Fruit fly (Drosophila melanogaster) whole organism, embryonic: ENCODE results near the gene CG14868.

ENCODE experiments used
- Ada2b ChIP-seq: fragments of 200-800 bp; sonication (Bioruptor generic); IDR thresholded peaks from 2 replicates; pipeline ENCODE4 v1.3.6; 2022; ENCODE audit warnings: missing biosample characterization, missing genetic modification characterization
- Awh ChIP-seq: fragments of 200-800 bp; sonication (Bioruptor generic); IDR thresholded peaks from 2 replicates; pipeline ENCODE4, ENCODE4 v1.3.6; 2022; ENCODE audit warnings: missing biosample characterization, missing genetic modification characterization
- Bteb2 ChIP-seq: fragments of 200-800 bp; sonication (Bioruptor generic); optimal IDR thresholded peaks from 2 replicates; lab custom pipeline; 2016; ENCODE audit warnings: missing biosample characterization, missing genetic modification characterization
- CG10565 ChIP-seq: fragments of 200-800 bp; sonication (Bioruptor generic); optimal IDR thresholded peaks from 3 replicates; lab custom pipeline; 2016; ENCODE audit warnings: missing biosample characterization, mild to moderate bottlenecking, missing genetic modification characterization
- CG12155 ChIP-seq: fragments of 200-800 bp; sonication (Bioruptor generic); optimal IDR thresholded peaks from 3 replicates; lab custom pipeline; 2016; ENCODE audit warnings: missing biosample characterization, missing genetic modification characterization
- CG16813 ChIP-seq: fragments of 200-800 bp; sonication (Bioruptor generic); IDR thresholded peaks from 3 replicates; pipeline ENCODE4 v1.3.6; 2022; ENCODE audit warnings: missing biosample characterization, missing genetic modification characterization; ENCODE audit not compliant: partially characterized antibody
- CG17385 ChIP-seq: fragments of 200-800 bp; sonication (Bioruptor generic); optimal IDR thresholded peaks from 3 replicates; lab custom pipeline; 2018; ENCODE audit warnings: missing biosample characterization, mild to moderate bottlenecking, missing genetic modification characterization
- CG17912 ChIP-seq: fragments of 200-800 bp; sonication (Bioruptor generic); optimal IDR thresholded peaks from 2 replicates; lab custom pipeline; 2018; ENCODE audit warnings: missing biosample characterization, mild to moderate bottlenecking, missing genetic modification characterization
- CG2678 ChIP-seq: fragments of 200-800 bp; sonication (Bioruptor generic); optimal IDR thresholded peaks from 3 replicates; lab custom pipeline; 2019; ENCODE audit warnings: missing biosample characterization, mild to moderate bottlenecking, missing genetic modification characterization, moderate library complexity
- CG30403 ChIP-seq: fragments of 200-800 bp; sonication (Bioruptor generic); optimal IDR thresholded peaks from 3 replicates; lab custom pipeline; 2016; ENCODE audit warnings: missing biosample characterization, missing genetic modification characterization
- CG32532 ChIP-seq: fragments of 200-800 bp; sonication (Bioruptor generic); IDR thresholded peaks from 2 replicates; pipeline ENCODE4 v1.3.6; 2022; ENCODE audit warnings: missing biosample characterization, missing genetic modification characterization
- CG32767 ChIP-seq: fragments of 200-800 bp; sonication (Bioruptor generic); IDR thresholded peaks from 2 replicates; pipeline ENCODE4 v1.3.6; 2022; ENCODE audit warnings: missing biosample characterization, missing genetic modification characterization
- CG4730 ChIP-seq: fragments of 200-800 bp; sonication (Bioruptor generic); IDR thresholded peaks from 2 replicates; pipeline ENCODE4 v1.3.6; 2022; ENCODE audit warnings: missing biosample characterization, missing genetic modification characterization
- CG4820 ChIP-seq: fragments of 200-800 bp; sonication (Bioruptor generic); optimal IDR thresholded peaks from 3 replicates; lab custom pipeline; 2016; ENCODE audit warnings: missing biosample characterization, missing genetic modification characterization
- CG5953 ChIP-seq: fragments of 200-800 bp; sonication (Bioruptor generic); IDR thresholded peaks from 2 replicates; pipeline ENCODE4 v1.3.6; 2022; ENCODE audit warnings: missing biosample characterization, missing genetic modification characterization
- CG7372 ChIP-seq: fragments of 200-800 bp; sonication (Bioruptor generic); IDR thresholded peaks from 2 replicates; pipeline ENCODE4 v1.3.6; 2022; ENCODE audit warnings: missing biosample characterization, missing genetic modification characterization
- CG8089 ChIP-seq: fragments of 200-800 bp; sonication (Bioruptor generic); optimal IDR thresholded peaks from 3 replicates; lab custom pipeline; 2016; ENCODE audit warnings: missing biosample characterization, missing genetic modification characterization
- CG8359 ChIP-seq: fragments of 200-800 bp; sonication (Bioruptor generic); optimal IDR thresholded peaks from 2 replicates; lab custom pipeline; 2017; ENCODE audit warnings: missing biosample characterization, mild to moderate bottlenecking, missing genetic modification characterization, borderline replicate concordance
- CG8765 ChIP-seq: fragments of 200-800 bp; sonication (Bioruptor generic); IDR thresholded peaks from 2 replicates; pipeline ENCODE4 v1.3.6; 2022; ENCODE audit warnings: missing biosample characterization, missing genetic modification characterization
- CG9437 ChIP-seq: fragments of 200-800 bp; sonication (Bioruptor generic); optimal IDR thresholded peaks from 2 replicates; lab custom pipeline; 2018; ENCODE audit warnings: missing biosample characterization, mild to moderate bottlenecking, missing genetic modification characterization
- Dip2 ChIP-seq: fragments of 200-800 bp; sonication (Bioruptor generic); IDR thresholded peaks from 2 replicates; pipeline ENCODE4 v1.3.6; 2022; ENCODE audit warnings: missing biosample characterization, missing genetic modification characterization
- Doc3 ChIP-seq: fragments of 200-800 bp; sonication (Bioruptor generic); IDR thresholded peaks from 3 replicates; pipeline ENCODE4 v1.3.6; 2022; ENCODE audit warnings: missing biosample characterization, missing genetic modification characterization; ENCODE audit not compliant: partially characterized antibody
- E2f1 ChIP-seq: fragments of 200-800 bp; sonication (Bioruptor generic); IDR thresholded peaks from 2 replicates; pipeline ENCODE4 v1.3.6; 2022; ENCODE audit warnings: missing biosample characterization, missing genetic modification characterization
- GATAe ChIP-seq: fragments of 200-800 bp; sonication (Bioruptor generic); conservative IDR thresholded peaks from 2 replicates; pipeline ENCODE4 v1.3.6; 2022; ENCODE audit warnings: missing biosample characterization, missing genetic modification characterization
- H2.0 ChIP-seq: fragments of 200-800 bp; sonication (Bioruptor generic); IDR thresholded peaks from 2 replicates; pipeline ENCODE4 v1.3.6; 2022; ENCODE audit warnings: missing biosample characterization, missing genetic modification characterization
- Jarid2 ChIP-seq: fragments of 200-800 bp; sonication (Bioruptor generic); optimal IDR thresholded peaks from 3 replicates; lab custom pipeline; 2017; ENCODE audit warnings: mild to moderate bottlenecking, missing biosample characterization, missing genetic modification reagents, missing genetic modification characterization
- MTF-1 ChIP-seq: fragments of 200-800 bp; sonication (Bioruptor generic); optimal IDR thresholded peaks from 2 replicates; lab custom pipeline; 2018; ENCODE audit warnings: missing biosample characterization, mild to moderate bottlenecking, missing genetic modification characterization, borderline replicate concordance
- Meics ChIP-seq: fragments of 200-800 bp; sonication (Bioruptor generic); optimal IDR thresholded peaks from 2 replicates; lab custom pipeline; 2017; ENCODE audit warnings: missing biosample characterization, mild to moderate bottlenecking, missing genetic modification characterization
- Optix ChIP-seq: fragments of 200-800 bp; sonication (Bioruptor generic); IDR thresholded peaks from 3 replicates; pipeline ENCODE4 v1.3.6; 2022; ENCODE audit warnings: missing biosample characterization, missing genetic modification characterization
- Ptx1 ChIP-seq: fragments of 200-800 bp; sonication (Bioruptor generic); IDR thresholded peaks from 2 replicates; pipeline ENCODE4 v1.3.6; 2022; ENCODE audit warnings: missing biosample characterization, missing genetic modification characterization
- Usf ChIP-seq: fragments of 200-800 bp; sonication (Bioruptor generic); optimal IDR thresholded peaks from 2 replicates; lab custom pipeline; 2017; ENCODE audit warnings: missing genotype, missing biosample characterization, missing genetic modification characterization
- Xbp1 ChIP-seq: fragments of 200-800 bp; sonication (Bioruptor generic); optimal IDR thresholded peaks from 3 replicates; lab custom pipeline; 2016; ENCODE audit warnings: missing biosample characterization, mild to moderate bottlenecking, missing genetic modification characterization
- aop ChIP-seq: fragments of 200-800 bp; sonication (Bioruptor generic); IDR thresholded peaks from 2 replicates; pipeline ENCODE4 v1.3.6; 2022; ENCODE audit warnings: missing biosample characterization, missing genetic modification characterization
- ara ChIP-seq: fragments of 200-800 bp; sonication (Bioruptor generic); IDR thresholded peaks from 2 replicates; pipeline ENCODE4 v1.3.6; 2022; ENCODE audit warnings: missing biosample characterization, missing genetic modification characterization
- cg ChIP-seq: fragments of 200-800 bp; sonication (Bioruptor generic); optimal IDR thresholded peaks from 3 replicates; lab custom pipeline; 2019; ENCODE audit warnings: missing biosample characterization, mild to moderate bottlenecking, missing genetic modification characterization, moderate library complexity
- chn ChIP-seq: fragments of 200-800 bp; sonication (Bioruptor generic); optimal IDR thresholded peaks from 2 replicates; lab custom pipeline; 2016; ENCODE audit warnings: missing biosample characterization, missing genetic modification characterization
- emc ChIP-seq: fragments of 200-800 bp; sonication (Bioruptor generic); optimal IDR thresholded peaks from 2 replicates; lab custom pipeline; 2016; ENCODE audit warnings: missing biosample characterization, missing genetic modification characterization
- esg ChIP-seq: fragments of 200-800 bp; sonication (Bioruptor generic); conservative IDR thresholded peaks from 2 replicates; pipeline ENCODE4 v1.3.6; 2022; ENCODE audit warnings: missing biosample characterization, missing genetic modification characterization
- eve ChIP-seq, 2 experiments: fragments of >200 bp; optimal IDR thresholded peaks; 2 replicates each; lab custom pipeline; 2017; ENCODE audit warnings: missing biosample characterization in 2 of 2, missing genetic modification characterization in 2 of 2
- fu2 ChIP-seq: fragments of 200-800 bp; sonication (Bioruptor generic); optimal IDR thresholded peaks from 2 replicates; lab custom pipeline; 2016; ENCODE audit warnings: missing biosample characterization, missing genetic modification characterization
- gce ChIP-seq: fragments of 200-800 bp; sonication (Bioruptor generic); IDR thresholded peaks from 3 replicates; pipeline ENCODE4 v1.3.6; 2022; ENCODE audit warnings: missing biosample characterization, missing genetic modification characterization
- hkb ChIP-seq, 2 experiments: fragments of 200-800 bp in 1 of 2; fragments of >200 bp in 1 of 2; sonication (Bioruptor generic) in 1 of 2; IDR thresholded peaks in 1 of 2; optimal IDR thresholded peaks in 1 of 2; 2 replicates each; pipeline versions ENCODE4 v1.3.6 to Lab custom; 2017 to 2022; ENCODE audit warnings: missing biosample characterization in 1 of 2, missing genetic modification characterization in 1 of 2
- jumu ChIP-seq: fragments of 200-800 bp; sonication (Bioruptor generic); optimal IDR thresholded peaks from 3 replicates; lab custom pipeline; 2016; ENCODE audit warnings: missing biosample characterization, missing genetic modification characterization
- luna ChIP-seq: fragments of 200-800 bp; sonication (Bioruptor generic); optimal IDR thresholded peaks from 2 replicates; lab custom pipeline; 2016; ENCODE audit warnings: missing biosample characterization, missing genetic modification characterization
- pros ChIP-seq: fragments of 200-800 bp; sonication (Bioruptor generic); optimal IDR thresholded peaks from 3 replicates; lab custom pipeline; 2019; ENCODE audit warnings: missing biosample characterization, mild to moderate bottlenecking, missing genetic modification characterization, moderate library complexity
- psq ChIP-seq: fragments of 200-800 bp; sonication (Bioruptor generic); optimal IDR thresholded peaks from 2 replicates; lab custom pipeline; 2017; ENCODE audit warnings: missing biosample characterization, missing genetic modification characterization
- ranshi ChIP-seq: fragments of 200-800 bp; sonication (Bioruptor generic); IDR thresholded peaks from 2 replicates; pipeline ENCODE4 v1.3.6; 2022; ENCODE audit warnings: missing biosample characterization, missing genetic modification characterization
- seq ChIP-seq: fragments of 200-800 bp; sonication (Bioruptor generic); IDR thresholded peaks from 2 replicates; pipeline ENCODE4 v1.3.6; 2022; ENCODE audit warnings: missing biosample characterization, missing genetic modification characterization
- sisA ChIP-seq: fragments of 200-800 bp; sonication (Bioruptor generic); IDR thresholded peaks from 2 replicates; pipeline ENCODE4 v1.3.6; 2022; ENCODE audit warnings: missing biosample characterization, missing genetic modification characterization
- sqz ChIP-seq: fragments of 200-800 bp; sonication (Bioruptor generic); optimal IDR thresholded peaks from 3 replicates; lab custom pipeline; 2018; ENCODE audit warnings: missing biosample characterization, mild to moderate bottlenecking, missing genetic modification characterization
- wor ChIP-seq: fragments of 200-800 bp; sonication (Bioruptor generic); IDR thresholded peaks from 2 replicates; pipeline ENCODE4 v1.3.6; 2022; ENCODE audit warnings: missing biosample characterization, missing genetic modification characterization

The CG14868 gene

DNA sequence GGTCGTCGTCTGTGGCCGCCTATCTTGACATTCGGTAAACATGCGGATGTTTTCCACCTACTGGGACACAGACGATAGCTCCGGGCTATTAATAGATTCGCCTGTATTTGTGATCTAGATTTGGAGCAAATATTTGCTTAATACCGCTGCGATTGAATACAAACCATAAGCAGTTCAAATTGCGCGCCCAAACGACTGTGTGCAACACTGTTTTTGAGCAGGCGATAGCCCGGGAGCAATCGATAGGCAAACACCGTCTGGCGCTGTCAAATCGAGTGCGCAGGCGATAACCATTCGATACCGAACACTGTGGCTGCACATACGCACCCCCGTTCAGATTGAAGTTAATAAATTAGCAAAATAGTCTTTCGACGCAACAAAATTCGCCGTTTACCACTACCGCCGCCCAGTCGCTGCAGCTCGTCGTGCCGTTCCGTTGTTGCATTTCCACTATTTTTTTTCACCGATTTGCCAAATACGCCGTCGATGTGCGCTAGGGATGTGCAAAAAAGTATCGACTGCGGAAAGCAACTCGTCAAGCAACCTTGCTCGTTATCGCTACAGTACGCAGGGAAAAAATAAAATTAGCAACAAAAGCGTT, 38.5 kb upstream of the CG14868 start, which contains the start of gene Atx2 (continued):
- TF ChIP-seq eve (GFP tag; optimal IDR thresholded peaks at IDR 0.05; lab: Kevin White, UChicago) (no peak), cg (GFP tag; lab: Kevin White, UChicago) (no peak), wor (GFP tag; lab: Robert Waterston, UW) (no peak), MTF-1 (peak; percentile 33), E2f1 (GFP tag; lab: Robert Waterston, UW) (peak; percentile 38; the same call in 1 of the 2 replicates), Optix (GFP tag; lab: Robert Waterston, UW) (no peak), esg (GFP tag; lab: Robert Waterston, UW) (no peak), Xbp1 (GFP tag; lab: Kevin White, UChicago) (peak; percentile 7), seq (peak; percentile 45; the same call in 1 of the 2 replicates), emc (no peak), aop (GFP tag; lab: Robert Waterston, UW) (no peak), chn (GFP tag; lab: Kevin White, UChicago) (peak; percentile 3), CG8765 (GFP tag; lab: Robert Waterston, UW) (0 out of 2 replicates have a peak, but pooled peaks have one; percentile 30), sqz (GFP tag; lab: Kevin White, UChicago) (peak; percentile 53), Doc3 (peak; percentile 83), Bteb2 (GFP tag; lab: Kevin White, UChicago) (peak; percentile 24), luna (GFP tag; lab: Kevin White, UChicago) (peak; percentile 31), sisA (GFP tag; lab: Robert Waterston, UW) (no peak), CG10565 (no peak), Ada2b (GFP tag; lab: Robert Waterston, UW) (no peak), CG16813 (GFP tag; lab: Robert Waterston, UW) (peak; percentile 97), Meics (GFP tag; lab: Kevin White, UChicago) (peak; percentile 15), CG2678 (tag; lab: Kevin White, UChicago) (no peak), psq (no peak), CG5953 (GFP tag; lab: Robert Waterston, UW) (no peak), gce (GFP tag; lab: Robert Waterston, UW) (no peak), hkb (optimal IDR thresholded peaks at IDR 0.05; lab: Kevin White, UChicago) (peak; percentile 3), hkb (GFP tag; IDR thresholded peaks at IDR 0.05; lab: Robert Waterston, UW) (peak; percentile 32; the same call in 1 of the 2 replicates), CG9437 (GFP tag; lab: Kevin White, UChicago) (peak; percentile 27), CG17912 (GFP tag; lab: Kevin White, UChicago) (no peak), CG4820 (peak; percentile 18), Jarid2 (GFP tag; lab: Kevin White, UChicago) (peak; percentile 5), GATAe (no peak), CG8089 (GFP tag; lab: Kevin White, UChicago) (no peak), jumu (GFP tag; lab: Kevin White, UChicago) (peak; percentile 57), CG8359 (GFP tag; lab: Kevin White, UChicago) (no peak), CG7372 (no peak), CG32532 (GFP tag; lab: Robert Waterston, UW) (peak; percentile 21), pros (no peak), Awh (GFP tag; lab: Robert Waterston, UW) (no peak), H2.0 (GFP tag; lab: Robert Waterston, UW) (peak; percentile 44), ranshi (GFP tag; lab: Robert Waterston, UW) (peak; percentile 32; the same call in 1 of the 2 replicates), CG32767 (no peak), CG30403 (GFP tag; lab: Kevin White, UChicago) (peak; percentile 45), Ptx1 (GFP tag; lab: Robert Waterston, UW) (no peak), ara (0 out of 2 replicates have a peak, but pooled peaks have one; percentile 21), Usf (no peak), CG12155 (GFP tag; lab: Kevin White, UChicago) (peak; percentile 59), fu2 (GFP tag; lab: Kevin White, UChicago) (peak; percentile 47), CG4730 (no peak), Dip2 (GFP tag; lab: Robert Waterston, UW) (no peak), CG17385 (GFP tag; lab: Kevin White, UChicago) (no peak)
